Worm (Caenorhabditis elegans) whole organism, midembryonic: ENCODE measurements around the gene F44D12.10.
"Not testable (repeated sequence)": the region's sequence is repeated elsewhere in the genome, so short reads cannot be mapped to it uniquely, and the experiment has no call there.

Experiments
- T22C8.4 ChIP-seq: fragments of 200-800 bp; sonication (Bioruptor generic); IDR thresholded peaks from 2 replicates; pipeline ENCODE4 v1.3.6; 2022; ENCODE audit warnings: missing genetic modification characterization, missing compliant biosample characterization
- flt-1 ChIP-seq: fragments of 200-800 bp; sonication (Bioruptor generic); IDR thresholded peaks from 2 replicates; pipeline ENCODE4 v1.3.6; 2022; ENCODE audit warnings: missing genetic modification characterization, missing compliant biosample characterization
- klf-2 ChIP-seq: fragments of 200-800 bp; sonication (Bioruptor generic); conservative IDR thresholded peaks from 2 replicates; pipeline ENCODE4 v1.3.6; 2022; ENCODE audit warnings: missing genetic modification reagents, missing genetic modification characterization, missing compliant biosample characterization
- med-1 ChIP-seq: sonication (generic microtip); optimal IDR thresholded peaks from 2 replicates; lab custom pipeline; 2017; ENCODE audit warnings: missing genetic modification characterization, mild to moderate bottlenecking, missing compliant biosample characterization, antibody characterized with exemption, missing genetic modification reagents; ENCODE audit not compliant: insufficient read depth
- ref-1 ChIP-seq: fragments of 200-800 bp; sonication (Bioruptor generic); conservative IDR thresholded peaks from 2 replicates; pipeline ENCODE4 v1.3.6; 2022; ENCODE audit warnings: missing genetic modification reagents, missing genetic modification characterization, missing compliant biosample characterization
- tab-1 ChIP-seq: fragments of 200-800 bp; sonication (Bioruptor generic); IDR thresholded peaks from 2 replicates; pipeline ENCODE4 v1.3.6; 2022; ENCODE audit warnings: missing genetic modification characterization, missing compliant biosample characterization
- ztf-23 ChIP-seq: fragments of 200-800 bp; sonication (Bioruptor generic); IDR thresholded peaks from 2 replicates; pipeline ENCODE4 v1.3.6; 2022; ENCODE audit warnings: missing genetic modification reagents, missing genetic modification characterization, missing compliant biosample characterization
- ztf-29 ChIP-seq: fragments of 200-800 bp; sonication (Bioruptor generic); IDR thresholded peaks from 2 replicates; pipeline ENCODE4 v1.3.6; 2022; ENCODE audit warnings: missing genetic modification reagents, missing genetic modification characterization, missing compliant biosample characterization

- not testable (repeated sequence) for TF ChIP-seq klf-2; tab-1 (GFP tag; lab: Robert Waterston, UW); flt-1; med-1 (GFP tag; lab: Kevin White, UChicago); ztf-29 (GFP tag; lab: Robert Waterston, UW); ref-1; ztf-23 (GFP tag; lab: Robert Waterston, UW); T22C8.4 (GFP tag; lab: Robert Waterston, UW)
Observed at ce11 chrIV:10028779-10029178, 8.1 kb downstream of the F44D12.10 start, which contains the start of the genes F44D12.16 and msd-2.
